Fruit fly (Drosophila melanogaster) whole organism, embryonic: ENCODE data around the gene CG42240.

Source experiments
- Adf1 ChIP-seq: fragments of 200-800 bp; sonication (Bioruptor generic); IDR thresholded peaks from 2 replicates; pipeline ENCODE4 v1.3.6; 2022; ENCODE audit warnings: missing biosample characterization, missing genetic modification characterization
- Bgb ChIP-seq: fragments of 200-800 bp; sonication (Bioruptor generic); IDR thresholded peaks from 2 replicates; pipeline ENCODE4 v1.3.6; 2022; ENCODE audit warnings: missing biosample characterization, missing genetic modification characterization; ENCODE audit not compliant: partially characterized antibody
- C15 ChIP-seq: fragments of 200-800 bp; sonication (Bioruptor generic); IDR thresholded peaks from 3 replicates; pipeline ENCODE4 v1.3.6; 2022; ENCODE audit warnings: missing biosample characterization, missing genetic modification characterization
- CG10209 ChIP-seq: fragments of 200-800 bp; sonication (Bioruptor generic); optimal IDR thresholded peaks from 3 replicates; lab custom pipeline; 2017; ENCODE audit warnings: missing biosample characterization, mild to moderate bottlenecking, missing genetic modification characterization, missing genetic modification reagents
- CG12769 ChIP-seq: fragments of 200-800 bp; sonication (Bioruptor generic); optimal IDR thresholded peaks from 2 replicates; lab custom pipeline; 2019; ENCODE audit warnings: missing biosample characterization, mild to moderate bottlenecking, missing genetic modification characterization, moderate library complexity
- CG13296 ChIP-seq: fragments of 200-800 bp; sonication (Bioruptor generic); optimal IDR thresholded peaks from 3 replicates; lab custom pipeline; 2018; ENCODE audit warnings: missing biosample characterization, mild to moderate bottlenecking, missing genetic modification characterization
- CG1529 ChIP-seq: fragments of 200-800 bp; sonication (Bioruptor generic); optimal IDR thresholded peaks from 3 replicates; lab custom pipeline; 2018; ENCODE audit warnings: missing biosample characterization, missing genetic modification characterization
- CG17186 ChIP-seq: fragments of 200-800 bp; sonication (Bioruptor generic); optimal IDR thresholded peaks from 3 replicates; lab custom pipeline; 2017; ENCODE audit warnings: missing biosample characterization, missing genetic modification reagents, missing genetic modification characterization
- CG17385 ChIP-seq: fragments of 200-800 bp; sonication (Bioruptor generic); optimal IDR thresholded peaks from 3 replicates; lab custom pipeline; 2018; ENCODE audit warnings: missing biosample characterization, mild to moderate bottlenecking, missing genetic modification characterization
- CG17802 ChIP-seq: fragments of 200-800 bp; sonication (Bioruptor generic); optimal IDR thresholded peaks from 2 replicates; lab custom pipeline; 2018; ENCODE audit warnings: missing biosample characterization, mild to moderate bottlenecking, missing genetic modification characterization, moderate library complexity
- CG30431 ChIP-seq: fragments of 200-800 bp; sonication (Bioruptor generic); optimal IDR thresholded peaks from 2 replicates; lab custom pipeline; 2017; ENCODE audit warnings: missing biosample characterization, missing genetic modification characterization
- CG3065 ChIP-seq: fragments of 200-800 bp; sonication (Bioruptor generic); optimal IDR thresholded peaks from 2 replicates; lab custom pipeline; 2016; ENCODE audit warnings: missing biosample characterization, missing genetic modification characterization
- CG3847 ChIP-seq: fragments of 200-800 bp; sonication (Bioruptor generic); IDR thresholded peaks from 2 replicates; pipeline ENCODE4 v1.3.6; 2022; ENCODE audit warnings: missing biosample characterization, missing genetic modification characterization
- CG4328 ChIP-seq: fragments of 200-800 bp; sonication (Bioruptor generic); optimal IDR thresholded peaks from 3 replicates; lab custom pipeline; 2017; ENCODE audit warnings: missing biosample characterization, missing genetic modification reagents, missing genetic modification characterization
- CG4360 ChIP-seq: fragments of 200-800 bp; sonication (Bioruptor generic); IDR thresholded peaks from 2 replicates; pipeline ENCODE4 v1.3.6; 2022; ENCODE audit warnings: missing biosample characterization, missing genetic modification characterization
- CG5180 ChIP-seq: fragments of 200-800 bp; sonication (Bioruptor generic); optimal IDR thresholded peaks from 3 replicates; lab custom pipeline; 2017; ENCODE audit warnings: missing biosample characterization, missing genetic modification characterization, mild to moderate bottlenecking, moderate library complexity, missing genetic modification reagents
- CG7987 ChIP-seq: fragments of 200-800 bp; sonication (Bioruptor generic); optimal IDR thresholded peaks from 2 replicates; lab custom pipeline; 2018; ENCODE audit warnings: missing biosample characterization, mild to moderate bottlenecking, missing genetic modification characterization, moderate library complexity
- Dll ChIP-seq: fragments of 200-800 bp; sonication (Bioruptor generic); IDR thresholded peaks from 4 replicates; pipeline ENCODE4 v1.3.6; 2022; ENCODE audit warnings: missing biosample characterization, missing genetic modification characterization; ENCODE audit not compliant: partially characterized antibody
- Doc3 ChIP-seq: fragments of 200-800 bp; sonication (Bioruptor generic); IDR thresholded peaks from 3 replicates; pipeline ENCODE4 v1.3.6; 2022; ENCODE audit warnings: missing biosample characterization, missing genetic modification characterization; ENCODE audit not compliant: partially characterized antibody
- Ets65A ChIP-seq: fragments of 200-800 bp; sonication (Bioruptor generic); peaks from one replicate; lab custom pipeline; 2016; ENCODE audit warnings: missing biosample characterization, missing genetic modification characterization
- HLH3B ChIP-seq: fragments of 200-800 bp; sonication (Bioruptor generic); IDR thresholded peaks from 2 replicates; pipeline ENCODE4 v1.3.6; 2022; ENCODE audit warnings: missing biosample characterization, missing genetic modification characterization
- Hmr ChIP-seq: fragments of 200-800 bp; sonication (Bioruptor generic); optimal IDR thresholded peaks from 3 replicates; lab custom pipeline; 2017; ENCODE audit warnings: mild to moderate bottlenecking, missing biosample characterization, missing genetic modification reagents, missing genetic modification characterization
- Lhr ChIP-seq: fragments of 200-800 bp; sonication (Bioruptor generic); optimal IDR thresholded peaks from 3 replicates; lab custom pipeline; 2017; ENCODE audit warnings: mild to moderate bottlenecking, missing biosample characterization, missing genetic modification reagents, missing genetic modification characterization
- Pdp1 ChIP-seq, 2 experiments: fragments of 200-800 bp; sonication (Bioruptor generic); optimal IDR thresholded peaks; 3 replicates each; lab custom pipeline; 2016; ENCODE audit warnings: missing biosample characterization in 2 of 2, missing genetic modification characterization in 2 of 2, mild to moderate bottlenecking in 1 of 2, moderate library complexity in 1 of 2
- Rfx ChIP-seq: fragments of 200-800 bp; sonication (Bioruptor generic); IDR thresholded peaks from 2 replicates; pipeline ENCODE4 v1.3.6; 2022; ENCODE audit warnings: missing biosample characterization, missing genetic modification characterization
- Sox100B ChIP-seq: fragments of 200-800 bp; sonication (Bioruptor generic); optimal IDR thresholded peaks from 3 replicates; lab custom pipeline; 2018; ENCODE audit warnings: missing biosample characterization, mild to moderate bottlenecking, missing genetic modification characterization
- Sry-δ ChIP-seq: fragments of 200-800 bp; sonication (Bioruptor generic); optimal IDR thresholded peaks from 2 replicates; lab custom pipeline; 2016; ENCODE audit warnings: missing biosample characterization, missing genetic modification characterization
- TFAM ChIP-seq: fragments of 200-800 bp; sonication (Bioruptor generic); optimal IDR thresholded peaks from 2 replicates; lab custom pipeline; 2017; ENCODE audit warnings: missing biosample characterization, missing genetic modification characterization, inconsistent platforms
- Xrp1 ChIP-seq: fragments of 200-800 bp; sonication (Bioruptor generic); IDR thresholded peaks from 2 replicates; pipeline ENCODE4 v1.3.6; 2022; ENCODE audit warnings: missing biosample characterization, missing genetic modification characterization
- ara ChIP-seq: fragments of 200-800 bp; sonication (Bioruptor generic); IDR thresholded peaks from 2 replicates; pipeline ENCODE4 v1.3.6; 2022; ENCODE audit warnings: missing biosample characterization, missing genetic modification characterization
- ash1 ChIP-seq: fragments of 200-800 bp; sonication (Bioruptor generic); optimal IDR thresholded peaks from 2 replicates; lab custom pipeline; 2018; ENCODE audit warnings: missing biosample characterization, mild to moderate bottlenecking, missing genetic modification characterization
- az2 ChIP-seq: fragments of 200-800 bp; sonication (Bioruptor generic); optimal IDR thresholded peaks from 3 replicates; lab custom pipeline; 2016; ENCODE audit warnings: missing biosample characterization, missing genetic modification characterization
- bab2 ChIP-seq: fragments of 200-800 bp; sonication (Bioruptor generic); optimal IDR thresholded peaks from 2 replicates; lab custom pipeline; 2016; ENCODE audit warnings: missing biosample characterization, missing genetic modification characterization
- dpn ChIP-seq, 2 experiments: fragments of 200-800 bp; sonication (Bioruptor generic); optimal IDR thresholded peaks; 3 replicates each; lab custom pipeline; 2016; ENCODE audit warnings: missing biosample characterization in 2 of 2, missing genetic modification characterization in 2 of 2
- eve ChIP-seq, 2 experiments: fragments of >200 bp; optimal IDR thresholded peaks; 2 replicates each; lab custom pipeline; 2017; ENCODE audit warnings: missing biosample characterization in 2 of 2, missing genetic modification characterization in 2 of 2
- eyg ChIP-seq: fragments of 200-800 bp; sonication (Bioruptor generic); optimal IDR thresholded peaks from 3 replicates; lab custom pipeline; 2016; ENCODE audit warnings: missing biosample characterization, missing genetic modification characterization
- fu2 ChIP-seq: fragments of 200-800 bp; sonication (Bioruptor generic); optimal IDR thresholded peaks from 2 replicates; lab custom pipeline; 2016; ENCODE audit warnings: missing biosample characterization, missing genetic modification characterization
- gro ChIP-seq: fragments of 200-800 bp; sonication (Bioruptor generic); optimal IDR thresholded peaks from 2 replicates; lab custom pipeline; 2016; ENCODE audit warnings: missing biosample characterization, missing genetic modification characterization
- hkb ChIP-seq, 2 experiments: fragments of 200-800 bp in 1 of 2; fragments of >200 bp in 1 of 2; sonication (Bioruptor generic) in 1 of 2; IDR thresholded peaks in 1 of 2; optimal IDR thresholded peaks in 1 of 2; 2 replicates each; pipeline versions ENCODE4 v1.3.6 to Lab custom; 2017 to 2022; ENCODE audit warnings: missing biosample characterization in 1 of 2, missing genetic modification characterization in 1 of 2
- onecut ChIP-seq: fragments of 200-800 bp; sonication (Bioruptor generic); IDR thresholded peaks from 2 replicates; pipeline ENCODE4 v1.3.6; 2022; ENCODE audit warnings: missing biosample characterization, missing genetic modification characterization
- sd ChIP-seq: fragments of 200-800 bp; sonication (Bioruptor generic); optimal IDR thresholded peaks from 3 replicates; lab custom pipeline; 2018; ENCODE audit warnings: missing biosample characterization, mild to moderate bottlenecking, missing genetic modification characterization, moderate library complexity
- shn ChIP-seq: fragments of 200-800 bp; sonication (Bioruptor generic); optimal IDR thresholded peaks from 3 replicates; lab custom pipeline; 2016; ENCODE audit warnings: missing biosample characterization, missing genetic modification characterization
- sr ChIP-seq: fragments of 200-800 bp; sonication (Bioruptor generic); IDR thresholded peaks from 3 replicates; pipeline ENCODE4 v1.3.6; 2022; ENCODE audit warnings: missing biosample characterization, missing genetic modification characterization
- stwl ChIP-seq: fragments of 200-800 bp; sonication (Bioruptor generic); optimal IDR thresholded peaks from 3 replicates; lab custom pipeline; 2018; ENCODE audit warnings: missing biosample characterization, mild to moderate bottlenecking, missing genetic modification characterization, moderate library complexity
- trh ChIP-seq: fragments of 200-800 bp; sonication (Bioruptor generic); optimal IDR thresholded peaks from 2 replicates; lab custom pipeline; 2016; ENCODE audit warnings: missing biosample characterization, missing genetic modification characterization
- unpg ChIP-seq: fragments of 200-800 bp; sonication (Bioruptor generic); optimal IDR thresholded peaks from 3 replicates; lab custom pipeline; 2018; ENCODE audit warnings: missing biosample characterization, mild to moderate bottlenecking, missing genetic modification characterization, moderate library complexity
- zf30C ChIP-seq: fragments of 200-800 bp; sonication (Bioruptor generic); optimal IDR thresholded peaks from 3 replicates; lab custom pipeline; 2018; ENCODE audit warnings: missing biosample characterization, mild to moderate bottlenecking, missing genetic modification characterization
- zfh2 ChIP-seq: fragments of 200-800 bp; sonication (Bioruptor generic); optimal IDR thresholded peaks from 2 replicates; lab custom pipeline; 2016; ENCODE audit warnings: missing biosample characterization, missing genetic modification characterization

CG42240 gene

dm6 chrX:6351917-6352768 lies 21.5 kb downstream of the CG42240 start (continued):
- TF ChIP-seq CG17385 (GFP tag; lab: Kevin White, UChicago) (peak; percentile 85), Sox100B (GFP tag; lab: Kevin White, UChicago) (no peak), Xrp1 (GFP tag; lab: Robert Waterston, UW) (peak; percentile 27; the same call in 1 of the 2 replicates), bab2 (GFP tag; lab: Kevin White, UChicago) (no peak), CG12769 (tag; lab: Kevin White, UChicago) (peak; percentile 34), TFAM (GFP tag; lab: Kevin White, UChicago) (no peak), CG13296 (GFP tag; lab: Kevin White, UChicago) (peak; percentile 40), Pdp1 (GFP tag; optimal IDR thresholded peaks at IDR 0.05; lab: Kevin White, UChicago) (peak in 1 of 2 experiments; percentile 27), Lhr (GFP tag; lab: Kevin White, UChicago) (peak; percentile 44), ash1 (GFP tag; lab: Kevin White, UChicago) (peak; percentile 15), CG4360 (GFP tag; lab: Robert Waterston, UW) (no peak; the same call in 1 of the 2 replicates), dpn (GFP tag; optimal IDR thresholded peaks at IDR 0.05; lab: Kevin White, UChicago) (no peak), CG17802 (tag; lab: Kevin White, UChicago) (no peak), eve (GFP tag; optimal IDR thresholded peaks at IDR 0.05; lab: Kevin White, UChicago) (no peak), zfh2 (GFP tag; lab: Kevin White, UChicago) (no peak), onecut (GFP tag; lab: Robert Waterston, UW) (0 out of 2 replicates have a peak, but pooled peaks have one; percentile 24), CG3847 (GFP tag; lab: Robert Waterston, UW) (peak; percentile 84), Sry-δ (GFP tag; lab: Kevin White, UChicago) (peak; percentile 48), fu2 (GFP tag; lab: Kevin White, UChicago) (no peak), az2 (GFP tag; lab: Kevin White, UChicago) (no peak), Hmr (GFP tag; lab: Kevin White, UChicago) (peak; percentile 55), zf30C (GFP tag; lab: Kevin White, UChicago) (peak; percentile 93), CG17186 (GFP tag; lab: Kevin White, UChicago) (peak; percentile 90), ara (GFP tag; lab: Robert Waterston, UW) (no peak), shn (no peak), Dll (GFP tag; lab: Robert Waterston, UW) (no peak), CG10209 (GFP tag; lab: Kevin White, UChicago) (peak; percentile 9), trh (GFP tag; lab: Kevin White, UChicago) (no peak), sd (tag; lab: Kevin White, UChicago) (no peak), unpg (GFP tag; lab: Kevin White, UChicago) (no peak), Doc3 (GFP tag; lab: Robert Waterston, UW) (no peak), CG30431 (GFP tag; lab: Kevin White, UChicago) (no peak), CG1529 (GFP tag; lab: Kevin White, UChicago) (no peak), HLH3B (0 out of 2 replicates have a peak, but pooled peaks have one; percentile 14), Ets65A (GFP tag; lab: Kevin White, UChicago) (peak; percentile 78), Rfx (GFP tag; lab: Robert Waterston, UW) (peak; percentile 49), eyg (no peak), hkb (optimal IDR thresholded peaks at IDR 0.05; lab: Kevin White, UChicago) (peak; percentile 49), hkb (GFP tag; IDR thresholded peaks at IDR 0.05; lab: Robert Waterston, UW) (peak; percentile 39; the same call in 1 of the 2 replicates), C15 (0 out of 3 replicates have a peak, but pooled peaks have one; percentile 26), sr (peak; percentile 84), gro (no peak), Bgb (GFP tag; lab: Robert Waterston, UW) (peak; percentile 43; the same call in 1 of the 2 replicates), stwl (tag; lab: Kevin White, UChicago) (peak; percentile 60), Adf1 (GFP tag; lab: Robert Waterston, UW) (peak; percentile 61), CG5180 (no peak), CG4328 (GFP tag; lab: Kevin White, UChicago) (no peak), CG3065 (peak; percentile 34), CG7987 (GFP tag; lab: Kevin White, UChicago) (peak; percentile 33)
